Worm (Caenorhabditis elegans): ENCODE measurements around the gene T18D3.9.

DNA sequence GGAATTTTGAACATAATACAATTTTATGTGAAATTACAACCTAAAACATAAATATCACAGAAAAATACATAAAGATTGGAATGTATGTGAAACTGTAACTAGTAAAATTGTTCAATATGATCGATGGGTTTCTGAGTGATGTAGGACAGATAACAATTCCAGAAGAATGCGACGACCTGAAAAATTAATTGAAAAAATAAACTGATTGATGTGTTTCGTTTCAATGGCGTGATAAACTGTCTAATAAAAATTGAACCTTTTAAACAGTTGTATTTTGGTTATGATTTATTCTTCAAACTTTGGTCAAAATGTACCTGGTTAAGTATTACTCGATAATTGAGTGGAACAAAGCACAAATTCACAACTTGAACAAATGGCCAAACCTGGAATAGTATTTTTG is 3.0 kb downstream of the T18D3.9 start:
- TF ChIP-seq lin-39 (tag; optimal IDR thresholded peaks at IDR 0.05) (no peak), gmeb-1 (tag; optimal IDR thresholded peaks at IDR 0.05) (no peak), lsy-2 (tag; optimal IDR thresholded peaks at IDR 0.05) (no peak), ceh-16 (tag; optimal IDR thresholded peaks at IDR 0.05) (no peak), R02D3.7 (tag; optimal IDR thresholded peaks at IDR 0.05) (no peak), nhr-11 (tag; optimal IDR thresholded peaks at IDR 0.05) (no peak), unc-62 (GFP tag; optimal IDR thresholded peaks at IDR 0.05) (no peak), nhr-10 (tag; optimal IDR thresholded peaks at IDR 0.05) (no peak), fos-1 (tag; optimal IDR thresholded peaks at IDR 0.05) (no peak), snpc-4 (tag; optimal IDR thresholded peaks at IDR 0.05) (no peak), egl-27 (tag; optimal IDR thresholded peaks at IDR 0.05) (no peak), C34F6.9 (tag; optimal IDR thresholded peaks at IDR 0.05) (no peak), ZK546.5 (tag; optimal IDR thresholded peaks at IDR 0.05) (no peak)
